Fruit fly (Drosophila melanogaster): ENCODE data around the gene Diap1.

Diap1 gene

dm6 chr3L:16100059-16100458 is 49.2 kb upstream of the Diap1 start, which contains the start of gene IleRS-m (continued):
- no peak for TF ChIP-seq pita (GFP tag; optimal IDR thresholded peaks at IDR 0.05)
- no peak for TF ChIP-seq Dek (tag; optimal IDR thresholded peaks at IDR 0.05)
- TF ChIP-seq H2.0 (GFP tag; IDR thresholded peaks at IDR 0.05): no peak
- TF ChIP-seq maf-S (GFP tag; optimal IDR thresholded peaks at IDR 0.05): no peak

- TF ChIP-seq CG6689 (GFP tag; IDR thresholded peaks at IDR 0.05): no peak
- no peak for TF ChIP-seq hth (optimal IDR thresholded peaks at IDR 0.05)
- TF ChIP-seq NFAT (GFP tag; IDR thresholded peaks at IDR 0.05): no peak
- TF ChIP-seq otp (GFP tag; IDR thresholded peaks at IDR 0.05): no peak
- no peak for TF ChIP-seq Ets65A (GFP tag)
- no peak for TF ChIP-seq chm (GFP tag; IDR thresholded peaks at IDR 0.05)
- no peak for TF ChIP-seq CG15696 (tag; optimal IDR thresholded peaks at IDR 0.05)
- TF ChIP-seq CG30431 (GFP tag; optimal IDR thresholded peaks at IDR 0.05): no peak
- no peak for TF ChIP-seq seq (GFP tag; IDR thresholded peaks at IDR 0.05)
- no peak for TF ChIP-seq Rfx (GFP tag; IDR thresholded peaks at IDR 0.05)
- no peak for TF ChIP-seq CG1832 (GFP tag; optimal IDR thresholded peaks at IDR 0.05)
- TF ChIP-seq bsh (GFP tag; optimal IDR thresholded peaks at IDR 0.05): no peak
- no peak for TF ChIP-seq CG10462 (GFP tag; optimal IDR thresholded peaks at IDR 0.05)
- TF ChIP-seq CG18476 (GFP tag; optimal IDR thresholded peaks at IDR 0.05): no peak
These were observed 46.6 kb upstream of the Diap1 start, which contains the start of the genes CG13074 and ATPsynbetaL for dm6 chr3L:16097393-16097884. TSS of gene CG13074 (minus strand) at chr3L:16097493. TSS of gene ATPsynbetaL (plus strand) at chr3L:16097834.

- TF ChIP-seq CG18599 (GFP tag; optimal IDR thresholded peaks at IDR 0.05) (no peak), Antp (GFP tag; optimal IDR thresholded peaks at IDR 0.05) (no peak), CG12299 (tag; optimal IDR thresholded peaks at IDR 0.05) (no peak), shn (GFP tag; optimal IDR thresholded peaks at IDR 0.05) (no peak), B-H1 (GFP tag; IDR thresholded peaks at IDR 0.05) (no peak), HLH3B (GFP tag; IDR thresholded peaks at IDR 0.05) (no peak), fd96Cb (tag; optimal IDR thresholded peaks at IDR 0.05) (no peak), CG12942 (GFP tag; optimal IDR thresholded peaks at IDR 0.05) (no peak), CG7928 (GFP tag; optimal IDR thresholded peaks at IDR 0.05) (no peak), HmgZ (tag; optimal IDR thresholded peaks at IDR 0.05) (peak; percentile 26), crp (GFP tag; optimal IDR thresholded peaks at IDR 0.05) (peak in 1 of 2 experiments; percentile 13), CG18764 (GFP tag; optimal IDR thresholded peaks at IDR 0.05) (no peak), ap (GFP tag; IDR thresholded peaks at IDR 0.05) (no peak), CG3281 (GFP tag; optimal IDR thresholded peaks at IDR 0.05) (no peak), CG15514 (GFP tag; optimal IDR thresholded peaks at IDR 0.05) (peak; percentile 43), ken (GFP tag; IDR thresholded peaks at IDR 0.05) (no peak), CG15696 (tag; optimal IDR thresholded peaks at IDR 0.05) (no peak), CG2875 (GFP tag; optimal IDR thresholded peaks at IDR 0.05) (no peak), CG10654 (GFP tag; optimal IDR thresholded peaks at IDR 0.05) (no peak), mirr (GFP tag; optimal IDR thresholded peaks at IDR 0.05) (no peak), BEAF-32 (GFP tag; optimal IDR thresholded peaks at IDR 0.05) (peak; percentile 79), scrt (GFP tag; optimal IDR thresholded peaks at IDR 0.05) (no peak), ase (GFP tag; IDR thresholded peaks at IDR 0.05) (no peak), NC2α (GFP tag; optimal IDR thresholded peaks at IDR 0.05) (no peak), CG12391 (tag; optimal IDR thresholded peaks at IDR 0.05) (no peak), CG31224 (GFP tag; IDR thresholded peaks at IDR 0.05) (no peak), kah (GFP tag; optimal IDR thresholded peaks at IDR 0.05) (no peak), Elba2 (GFP tag; optimal IDR thresholded peaks at IDR 0.05) (no peak), Sox100B (GFP tag; optimal IDR thresholded peaks at IDR 0.05) (no peak), CG13296 (GFP tag; optimal IDR thresholded peaks at IDR 0.05) (no peak), fu2 (GFP tag; optimal IDR thresholded peaks at IDR 0.05) (no peak), CG33213 (GFP tag; optimal IDR thresholded peaks at IDR 0.05) (no peak)
These were observed 39.5 kb upstream of the Diap1 start, which contains the start of the genes CG5235 and ClC-c for dm6 chr3L:16090330-16090803. TSS of gene CG5235 (minus strand) at chr3L:16090392. TSS of gene ClC-c (plus strand) at chr3L:16090454.
